Worm (Caenorhabditis elegans) whole organism, late embryonic: ENCODE results near the gene C34D4.10.

Experiments
- C08G9.2 ChIP-seq: sonication (generic microtip); optimal IDR thresholded peaks from 2 replicates; lab custom pipeline; 2016; ENCODE audit warnings: mild to moderate bottlenecking, missing genetic modification characterization, moderate library complexity, missing compliant biosample characterization
- K09A11.1 ChIP-seq: sonication (generic microtip); optimal IDR thresholded peaks from 2 replicates; lab custom pipeline; 2017; ENCODE audit warnings: antibody characterized with exemption, mild to moderate bottlenecking, missing genetic modification characterization, missing compliant biosample characterization; ENCODE audit not compliant: insufficient read depth
- T23F11.4 ChIP-seq: fragments of 200-800 bp; sonication (Bioruptor generic); optimal IDR thresholded peaks from 2 replicates; lab custom pipeline; 2018; ENCODE audit warnings: mild to moderate bottlenecking, missing genetic modification characterization, missing compliant biosample characterization
- ceh-18 ChIP-seq: sonication (generic microtip); optimal IDR thresholded peaks from 2 replicates; lab custom pipeline; 2016; ENCODE audit warnings: missing genetic modification characterization, missing compliant biosample characterization
- ceh-45 ChIP-seq: fragments of 200-800 bp; sonication (Bioruptor generic); IDR thresholded peaks from 2 replicates; pipeline ENCODE4 v1.3.6; 2022; ENCODE audit warnings: missing genetic modification reagents, missing genetic modification characterization, missing compliant biosample characterization
- ceh-9 ChIP-seq: sonication (generic microtip); optimal IDR thresholded peaks from 2 replicates; lab custom pipeline; 2016; ENCODE audit warnings: mild to moderate bottlenecking, missing genetic modification characterization, inconsistent platforms, missing compliant biosample characterization
- dmd-4 ChIP-seq: sonication (generic microtip); optimal IDR thresholded peaks from 2 replicates; lab custom pipeline; 2016; ENCODE audit warnings: borderline replicate concordance, missing genetic modification characterization, missing compliant biosample characterization
- dve-1 ChIP-seq: sonication (generic microtip); optimal IDR thresholded peaks from 2 replicates; lab custom pipeline; 2017; ENCODE audit warnings: antibody characterized with exemption, mild to moderate bottlenecking, missing genetic modification characterization, missing compliant biosample characterization
- elt-2 ChIP-seq: sonication (generic microtip); optimal IDR thresholded peaks from 2 replicates; lab custom pipeline; 2016; ENCODE audit warnings: missing genetic modification reagents, missing genetic modification characterization, missing compliant biosample characterization
- elt-4 ChIP-seq: sonication (generic microtip); optimal IDR thresholded peaks from 2 replicates; lab custom pipeline; 2016; ENCODE audit warnings: missing genetic modification characterization, missing compliant biosample characterization
- eyg-1 ChIP-seq: sonication (generic microtip); optimal IDR thresholded peaks from 2 replicates; lab custom pipeline; 2016; ENCODE audit warnings: missing genotype, missing genetic modification characterization, missing compliant biosample characterization
- fkh-10 ChIP-seq: fragments of 150-350 bp; optimal IDR thresholded peaks from 2 replicates; lab custom pipeline; 2014; ENCODE audit warnings: missing biosample characterization, missing genetic modification reagents, missing genetic modification characterization
- fkh-6 ChIP-seq: sonication (generic microtip); optimal IDR thresholded peaks from 2 replicates; lab custom pipeline; 2016; ENCODE audit warnings: missing genetic modification characterization, missing compliant biosample characterization
- hlh-13 ChIP-seq: fragments of 200-800 bp; sonication (Bioruptor generic); optimal IDR thresholded peaks from 2 replicates; lab custom pipeline; 2018; ENCODE audit warnings: mild to moderate bottlenecking, missing genetic modification characterization, missing compliant biosample characterization
- hlh-30 ChIP-seq: sonication (generic microtip); optimal IDR thresholded peaks from 2 replicates; lab custom pipeline; 2017; ENCODE audit warnings: antibody characterized with exemption, missing genetic modification characterization, missing compliant biosample characterization; ENCODE audit not compliant: insufficient read depth
- hlh-8 ChIP-seq: sonication (generic microtip); optimal IDR thresholded peaks from 2 replicates; lab custom pipeline; 2016; ENCODE audit warnings: missing genotype, missing genetic modification characterization, missing compliant biosample characterization
- lim-6 ChIP-seq: sonication (generic microtip); optimal IDR thresholded peaks from 2 replicates; lab custom pipeline; 2016; ENCODE audit warnings: missing genetic modification characterization, missing compliant biosample characterization
- lin-11 ChIP-seq: fragments of 200-800 bp; sonication (Bioruptor generic); optimal IDR thresholded peaks from 2 replicates; lab custom pipeline; 2018; ENCODE audit warnings: mild to moderate bottlenecking, missing genetic modification characterization, missing compliant biosample characterization
- mec-3 ChIP-seq: sonication (generic microtip); optimal IDR thresholded peaks from 2 replicates; lab custom pipeline; 2016; ENCODE audit warnings: borderline replicate concordance, missing genetic modification characterization, missing compliant biosample characterization
- nfya-1 ChIP-seq: sonication (generic microtip); optimal IDR thresholded peaks from 2 replicates; lab custom pipeline; 2017; ENCODE audit warnings: missing genetic modification characterization, mild to moderate bottlenecking, missing compliant biosample characterization, antibody characterized with exemption, moderate library complexity
- nhr-11 ChIP-seq: fragments of 150-350 bp; optimal IDR thresholded peaks from 2 replicates; lab custom pipeline; 2014; ENCODE audit warnings: missing biosample characterization, missing genetic modification characterization
- odd-2 ChIP-seq: sonication (generic microtip); optimal IDR thresholded peaks from 2 replicates; lab custom pipeline; 2017; ENCODE audit warnings: antibody characterized with exemption, mild to moderate bottlenecking, missing genetic modification characterization, missing compliant biosample characterization
- pat-9 ChIP-seq: fragments of 200-800 bp; sonication (Bioruptor generic); optimal IDR thresholded peaks from 2 replicates; lab custom pipeline; 2018; ENCODE audit warnings: mild to moderate bottlenecking, missing genetic modification characterization, moderate library complexity, missing compliant biosample characterization
- ref-2 ChIP-seq: sonication (generic microtip); optimal IDR thresholded peaks from 2 replicates; lab custom pipeline; 2016; ENCODE audit warnings: missing genetic modification characterization, missing compliant biosample characterization
- rnt-1 ChIP-seq: sonication (generic microtip); optimal IDR thresholded peaks from 2 replicates; lab custom pipeline; 2016; ENCODE audit warnings: missing genetic modification characterization, missing compliant biosample characterization
- sox-4 ChIP-seq: sonication (generic microtip); optimal IDR thresholded peaks from 2 replicates; lab custom pipeline; 2017; ENCODE audit warnings: mild to moderate bottlenecking, missing genetic modification characterization, inconsistent platforms, missing compliant biosample characterization
- syd-9 ChIP-seq: sonication (generic microtip); optimal IDR thresholded peaks from 2 replicates; lab custom pipeline; 2016; ENCODE audit warnings: mild to moderate bottlenecking, missing genetic modification characterization, moderate library complexity, missing compliant biosample characterization
- tbx-2 ChIP-seq: sonication (generic microtip); optimal IDR thresholded peaks from 2 replicates; lab custom pipeline; 2016; ENCODE audit warnings: missing genetic modification characterization, missing compliant biosample characterization
- ttx-3 ChIP-seq: sonication (generic microtip); optimal IDR thresholded peaks from 2 replicates; lab custom pipeline; 2016; ENCODE audit warnings: missing genetic modification reagents, missing genetic modification characterization, missing compliant biosample characterization
- unc-42 ChIP-seq: sonication (generic microtip); optimal IDR thresholded peaks from 2 replicates; lab custom pipeline; 2016; ENCODE audit warnings: missing genotype, missing genetic modification characterization, missing compliant biosample characterization
- zip-5 ChIP-seq: sonication (generic microtip); optimal IDR thresholded peaks from 2 replicates; lab custom pipeline; 2016; ENCODE audit warnings: missing genetic modification characterization, missing compliant biosample characterization

C34D4.10 gene

DNA sequence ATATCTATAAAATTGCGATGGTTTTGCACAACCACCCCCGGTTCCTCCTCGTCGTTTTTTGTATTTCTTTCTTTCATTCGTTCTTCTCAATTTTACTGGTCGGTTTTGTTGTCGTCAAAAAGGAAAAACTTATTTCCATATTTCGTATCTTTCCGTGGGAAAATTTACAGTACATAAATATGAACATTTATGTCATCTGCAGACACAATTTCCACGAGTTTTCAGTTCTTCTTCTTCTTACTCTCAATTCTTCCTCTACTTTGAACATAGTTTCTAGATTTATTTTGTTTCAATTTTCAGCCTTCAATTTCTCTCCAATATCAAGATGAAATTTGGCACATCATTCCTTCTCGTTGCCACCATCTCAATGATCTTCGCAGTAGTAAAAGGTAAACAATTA, 40.0 kb downstream of the C34D4.10 start, which contains the start of gene Y43B11AR.1:
TSS of gene Y43B11AR.1 (plus strand) at position 301 of the 400 bp plus-strand sequence.
- TF ChIP-seq fkh-6 (tag; lab: Kevin White, UChicago) = no peak
- TF ChIP-seq T23F11.4 = no peak
- TF ChIP-seq hlh-30 (tag; lab: Kevin White, UChicago) = no peak
- TF ChIP-seq hlh-8 = no peak
- no peak for TF ChIP-seq ceh-9 (tag; lab: Kevin White, UChicago)
- TF ChIP-seq sox-4 (tag; lab: Kevin White, UChicago) = no peak
- no peak for TF ChIP-seq lin-11
- no peak for TF ChIP-seq odd-2 (tag; lab: Kevin White, UChicago)
- TF ChIP-seq syd-9 = no peak
- no peak for TF ChIP-seq dve-1
- TF ChIP-seq ceh-45 (GFP tag; lab: Robert Waterston, UW) = no peak
- no peak for TF ChIP-seq fkh-10 (GFP tag; lab: Kevin White, UChicago)
- no peak for TF ChIP-seq dmd-4
- no peak for TF ChIP-seq nhr-11

DNA sequence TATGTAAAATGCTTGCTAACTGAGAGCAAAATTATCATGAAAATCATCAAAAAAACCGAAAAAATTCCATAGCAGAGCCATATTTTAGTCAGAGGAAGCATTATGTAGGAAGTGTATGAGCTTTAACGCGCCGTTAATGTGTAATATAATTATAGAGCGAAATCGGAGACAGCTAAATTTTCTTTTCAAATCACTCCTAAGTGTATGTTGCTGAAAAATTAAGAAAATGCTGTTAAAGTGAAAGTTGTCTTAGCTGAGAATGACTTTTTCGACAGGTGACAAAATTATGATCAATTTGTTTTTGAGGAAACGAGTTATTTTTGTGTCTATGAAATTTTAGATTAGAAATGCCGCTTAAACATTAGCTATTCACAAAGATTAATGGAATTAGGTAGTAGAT, 46.1 kb downstream of the C34D4.10 start, which contains the start of gene srg-50:
TSS of gene srg-50 (minus strand) at position 101 of the 400 bp plus-strand sequence.
- TF ChIP-seq lin-11 (no peak), pat-9 (tag; lab: Kevin White, UChicago) (no peak), rnt-1 (tag; lab: Kevin White, UChicago) (no peak), elt-2 (tag; lab: Kevin White, UChicago) (no peak), ref-2 (tag; lab: Kevin White, UChicago) (no peak), elt-4 (no peak)

DNA sequence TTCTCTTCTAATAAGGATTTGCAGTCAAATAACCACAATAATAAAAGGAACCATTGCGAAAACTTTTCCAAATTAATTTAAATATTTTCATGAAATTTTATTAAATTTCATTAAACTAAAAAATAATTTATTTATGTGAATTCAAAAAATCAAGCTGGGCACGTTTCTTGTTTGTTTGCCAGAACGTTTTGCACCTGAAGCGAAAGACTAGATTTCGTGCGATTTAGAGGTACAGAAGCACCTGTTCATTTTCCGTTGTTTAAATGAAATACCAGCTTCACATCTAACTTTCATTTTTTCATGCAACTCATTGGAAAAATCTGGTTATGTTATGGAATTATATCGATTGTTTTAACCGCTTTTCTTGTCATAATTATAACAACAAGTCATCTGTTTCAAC, 49.1 kb downstream of the C34D4.10 start, which contains the start of gene srg-48:
TSS of gene srg-48 (plus strand) at position 301 of the 400 bp plus-strand sequence.
- TF ChIP-seq ceh-45 (GFP tag; lab: Robert Waterston, UW) (no peak), tbx-2 (tag; lab: Kevin White, UChicago) (no peak), fkh-6 (tag; lab: Kevin White, UChicago) (no peak), C08G9.2 (no peak), ceh-18 (tag; lab: Kevin White, UChicago) (no peak), ttx-3 (tag; lab: Kevin White, UChicago) (no peak), ref-2 (tag; lab: Kevin White, UChicago) (no peak), lim-6 (no peak), pat-9 (tag; lab: Kevin White, UChicago) (no peak), elt-2 (tag; lab: Kevin White, UChicago) (no peak), eyg-1 (tag; lab: Kevin White, UChicago) (no peak), K09A11.1 (tag; lab: Kevin White, UChicago) (no peak), zip-5 (no peak), nfya-1 (tag; lab: Kevin White, UChicago) (no peak), dmd-4 (no peak), unc-42 (tag; lab: Kevin White, UChicago) (no peak), mec-3 (tag; lab: Kevin White, UChicago) (no peak), hlh-13 (GFP tag; lab: Kevin White, UChicago) (no peak)
